Fruit fly (Drosophila melanogaster) whole organism, embryonic: ENCODE measurements around the gene CG42685.
A peak's percentile ranks its signal among the peaks of the same experiment; 100 is the strongest.

Source experiments
- Blimp-1 ChIP-seq: fragments of 200-800 bp; sonication (Bioruptor generic); optimal IDR thresholded peaks from 3 replicates; lab custom pipeline; 2018; ENCODE audit warnings: missing biosample characterization, missing genetic modification characterization, mild to moderate bottlenecking, moderate library complexity, missing genetic modification reagents
- Bteb2 ChIP-seq: fragments of 200-800 bp; sonication (Bioruptor generic); optimal IDR thresholded peaks from 2 replicates; lab custom pipeline; 2016; ENCODE audit warnings: missing biosample characterization, missing genetic modification characterization
- CG10147 ChIP-seq: fragments of 200-800 bp; sonication (Bioruptor generic); optimal IDR thresholded peaks from 2 replicates; lab custom pipeline; 2019; ENCODE audit warnings: missing biosample characterization, mild to moderate bottlenecking, missing genetic modification characterization, moderate library complexity
- CG10267 ChIP-seq: fragments of 200-800 bp; sonication (Bioruptor generic); optimal IDR thresholded peaks from 2 replicates; lab custom pipeline; 2018; ENCODE audit warnings: missing biosample characterization, mild to moderate bottlenecking, missing genetic modification characterization, moderate library complexity
- CG10321 ChIP-seq: fragments of 200-800 bp; sonication (Bioruptor generic); IDR thresholded peaks from 2 replicates; pipeline ENCODE4 v1.3.6; 2022; ENCODE audit warnings: missing biosample characterization, missing genetic modification characterization
- CG11093 ChIP-seq: fragments of 200-800 bp; sonication (Bioruptor generic); IDR thresholded peaks from 3 replicates; pipeline ENCODE4 v1.3.6; 2022; ENCODE audit warnings: missing biosample characterization, missing genetic modification characterization
- CG11398 ChIP-seq: fragments of 200-800 bp; sonication (Bioruptor generic); optimal IDR thresholded peaks from 2 replicates; lab custom pipeline; 2016; ENCODE audit warnings: missing biosample characterization, missing genetic modification characterization
- CG11504 ChIP-seq: fragments of 200-800 bp; sonication (Bioruptor generic); optimal IDR thresholded peaks from 3 replicates; lab custom pipeline; 2019; ENCODE audit warnings: missing biosample characterization, mild to moderate bottlenecking, missing genetic modification characterization, moderate library complexity
- CG12744 ChIP-seq: fragments of 200-800 bp; sonication (Bioruptor generic); optimal IDR thresholded peaks from 2 replicates; lab custom pipeline; 2016; ENCODE audit warnings: missing biosample characterization, missing genetic modification characterization
- CG13123 ChIP-seq: fragments of 200-800 bp; sonication (Bioruptor generic); optimal IDR thresholded peaks from 2 replicates; lab custom pipeline; 2016; ENCODE audit warnings: missing biosample characterization, missing genetic modification characterization
- CG16863 ChIP-seq: fragments of 200-800 bp; sonication (Bioruptor generic); optimal IDR thresholded peaks from 3 replicates; lab custom pipeline; 2016; ENCODE audit warnings: missing biosample characterization, missing genetic modification characterization
- CG2129 ChIP-seq: fragments of 200-800 bp; sonication (Bioruptor generic); IDR thresholded peaks from 2 replicates; pipeline ENCODE4 v1.3.6; 2022; ENCODE audit warnings: missing biosample characterization, missing genetic modification characterization; ENCODE audit not compliant: partially characterized antibody
- CG3163 ChIP-seq: fragments of 200-800 bp; sonication (Bioruptor generic); optimal IDR thresholded peaks from 3 replicates; lab custom pipeline; 2016; ENCODE audit warnings: missing biosample characterization, missing genetic modification characterization
- CG4328 ChIP-seq: fragments of 200-800 bp; sonication (Bioruptor generic); optimal IDR thresholded peaks from 3 replicates; lab custom pipeline; 2017; ENCODE audit warnings: missing biosample characterization, missing genetic modification reagents, missing genetic modification characterization
- CG4404 ChIP-seq: fragments of 200-800 bp; sonication (Bioruptor generic); IDR thresholded peaks from 2 replicates; pipeline ENCODE4 v1.3.6; 2022; ENCODE audit warnings: missing biosample characterization, missing genetic modification characterization
- CG4424 ChIP-seq: fragments of 200-800 bp; sonication (Bioruptor generic); optimal IDR thresholded peaks from 3 replicates; lab custom pipeline; 2016; ENCODE audit warnings: missing biosample characterization, missing genetic modification characterization
- CG6654 ChIP-seq: fragments of 200-800 bp; sonication (Bioruptor generic); optimal IDR thresholded peaks from 2 replicates; lab custom pipeline; 2017; ENCODE audit warnings: missing biosample characterization, mild to moderate bottlenecking, missing genetic modification characterization
- CG8290 ChIP-seq, 3 experiments: fragments of 200-800 bp; sonication (Bioruptor generic); optimal IDR thresholded peaks; 2 replicates each; lab custom pipeline; 2016 to 2019; ENCODE audit warnings: missing biosample characterization in 3 of 3, missing genetic modification characterization in 3 of 3, mild to moderate bottlenecking in 2 of 3, moderate library complexity in 1 of 3
- CHES-1-like ChIP-seq: fragments of 200-800 bp; sonication (Bioruptor generic); optimal IDR thresholded peaks from 2 replicates; lab custom pipeline; 2016; ENCODE audit warnings: missing biosample characterization, missing genetic modification characterization
- CrebB ChIP-seq: fragments of 200-800 bp; sonication (Bioruptor generic); optimal IDR thresholded peaks from 3 replicates; lab custom pipeline; 2018; ENCODE audit warnings: missing biosample characterization, mild to moderate bottlenecking, missing genetic modification characterization
- Dfd ChIP-seq, 2 experiments: fragments of >200 bp; optimal IDR thresholded peaks; 2 replicates each; lab custom pipeline; 2017; ENCODE audit warnings: missing biosample characterization in 2 of 2, missing genetic modification characterization in 2 of 2
- Ets97D ChIP-seq: fragments of 200-800 bp; sonication (Bioruptor generic); optimal IDR thresholded peaks from 3 replicates; lab custom pipeline; 2016; ENCODE audit warnings: missing biosample characterization, missing genetic modification characterization
- Fer2 ChIP-seq: fragments of 200-800 bp; sonication (Bioruptor generic); optimal IDR thresholded peaks from 2 replicates; lab custom pipeline; 2018; ENCODE audit warnings: missing biosample characterization, mild to moderate bottlenecking, missing genetic modification characterization, moderate library complexity
- Gsc ChIP-seq: fragments of 200-800 bp; sonication (Bioruptor generic); IDR thresholded peaks from 2 replicates; pipeline ENCODE4 v1.3.6; 2022; ENCODE audit warnings: missing biosample characterization, missing genetic modification characterization
- HLHmδ ChIP-seq: fragments of 200-800 bp; sonication (Bioruptor generic); optimal IDR thresholded peaks from 2 replicates; lab custom pipeline; 2018; ENCODE audit warnings: missing biosample characterization, mild to moderate bottlenecking, missing genetic modification characterization, moderate library complexity
- Hr78 ChIP-seq, 2 experiments: fragments of 200-800 bp in 1 of 2; fragments of >200 bp in 1 of 2; sonication (Bioruptor generic) in 1 of 2; optimal IDR thresholded peaks; 2 replicates each; lab custom pipeline; 2017 to 2019; ENCODE audit warnings: missing biosample characterization in 2 of 2, missing genetic modification characterization in 2 of 2, mild to moderate bottlenecking in 1 of 2, moderate library complexity in 1 of 2
- Kr ChIP-seq: fragments of 200-800 bp; sonication (Bioruptor generic); optimal IDR thresholded peaks from 2 replicates; lab custom pipeline; 2017; ENCODE audit warnings: missing biosample characterization, mild to moderate bottlenecking, missing genetic modification characterization
- NFAT ChIP-seq: fragments of 200-800 bp; sonication (Bioruptor generic); IDR thresholded peaks from 2 replicates; pipeline ENCODE4 v1.3.6; 2022; ENCODE audit warnings: missing biosample characterization, missing genetic modification characterization
- Oaz ChIP-seq: fragments of 200-800 bp; sonication (Bioruptor generic); IDR thresholded peaks from 2 replicates; pipeline ENCODE4 v1.3.6; 2022; ENCODE audit warnings: missing biosample characterization, missing genetic modification characterization
- Six4 ChIP-seq: fragments of 200-800 bp; sonication (Bioruptor generic); optimal IDR thresholded peaks from 2 replicates; lab custom pipeline; 2016; ENCODE audit warnings: missing biosample characterization, missing genetic modification characterization
- bab2 ChIP-seq: fragments of 200-800 bp; sonication (Bioruptor generic); optimal IDR thresholded peaks from 2 replicates; lab custom pipeline; 2016; ENCODE audit warnings: missing biosample characterization, missing genetic modification characterization
- cato ChIP-seq: fragments of 200-800 bp; sonication (Bioruptor generic); optimal IDR thresholded peaks from 2 replicates; lab custom pipeline; 2016; ENCODE audit warnings: missing biosample characterization, missing genetic modification characterization, borderline replicate concordance
- chm ChIP-seq: fragments of 200-800 bp; sonication (Bioruptor generic); IDR thresholded peaks from 2 replicates; pipeline ENCODE4 v1.3.6; 2022; ENCODE audit warnings: missing biosample characterization, missing genetic modification characterization
- disco-r ChIP-seq: fragments of 200-800 bp; sonication (Bioruptor generic); optimal IDR thresholded peaks from 2 replicates; lab custom pipeline; 2016; ENCODE audit warnings: missing biosample characterization, missing genetic modification characterization
- dmrt11E ChIP-seq: fragments of 200-800 bp; sonication (Bioruptor generic); optimal IDR thresholded peaks from 3 replicates; lab custom pipeline; 2018; ENCODE audit warnings: missing biosample characterization, mild to moderate bottlenecking, missing genetic modification characterization, moderate library complexity
- ewg ChIP-seq: fragments of 200-800 bp; sonication (Bioruptor generic); optimal IDR thresholded peaks from 3 replicates; lab custom pipeline; 2017; ENCODE audit warnings: mild to moderate bottlenecking, missing biosample characterization, missing genetic modification reagents, missing genetic modification characterization
- fd102C ChIP-seq: fragments of 200-800 bp; sonication (Bioruptor generic); optimal IDR thresholded peaks from 2 replicates; lab custom pipeline; 2018; ENCODE audit warnings: missing biosample characterization, mild to moderate bottlenecking, missing genetic modification characterization, moderate library complexity
- fd64A ChIP-seq: fragments of 200-800 bp; sonication (Bioruptor generic); optimal IDR thresholded peaks from 3 replicates; lab custom pipeline; 2018; ENCODE audit warnings: missing biosample characterization, mild to moderate bottlenecking, missing genetic modification characterization
- gfzf ChIP-seq: fragments of 200-800 bp; sonication (Bioruptor generic); optimal IDR thresholded peaks from 2 replicates; lab custom pipeline; 2016; ENCODE audit warnings: missing biosample characterization, mild to moderate bottlenecking, missing genetic modification characterization, moderate library complexity
- grn ChIP-seq: fragments of 200-800 bp; sonication (Bioruptor generic); optimal IDR thresholded peaks from 3 replicates; lab custom pipeline; 2017; ENCODE audit warnings: missing biosample characterization, missing genetic modification characterization
- hb ChIP-seq: fragments of 200-800 bp; sonication (Bioruptor generic); IDR thresholded peaks from 3 replicates; pipeline ENCODE4 v1.3.6; 2022; ENCODE audit warnings: missing biosample characterization, missing genetic modification characterization; ENCODE audit not compliant: partially characterized antibody
- jigr1 ChIP-seq: fragments of 200-800 bp; sonication (Bioruptor generic); IDR thresholded peaks from 3 replicates; pipeline ENCODE4 v1.3.6; 2022; ENCODE audit warnings: missing biosample characterization, missing genetic modification characterization
- peb ChIP-seq: fragments of 200-800 bp; sonication (Bioruptor generic); IDR thresholded peaks from 2 replicates; pipeline ENCODE4 v1.3.6; 2022; ENCODE audit warnings: missing biosample characterization, missing genetic modification characterization
- pfk ChIP-seq: fragments of 200-800 bp; sonication (Bioruptor generic); optimal IDR thresholded peaks from 2 replicates; lab custom pipeline; 2018; ENCODE audit warnings: missing biosample characterization, mild to moderate bottlenecking, missing genetic modification characterization, moderate library complexity
- pros ChIP-seq: fragments of 200-800 bp; sonication (Bioruptor generic); optimal IDR thresholded peaks from 3 replicates; lab custom pipeline; 2019; ENCODE audit warnings: missing biosample characterization, mild to moderate bottlenecking, missing genetic modification characterization, moderate library complexity
- psq ChIP-seq: fragments of 200-800 bp; sonication (Bioruptor generic); optimal IDR thresholded peaks from 2 replicates; lab custom pipeline; 2017; ENCODE audit warnings: missing biosample characterization, missing genetic modification characterization
- sens-2 ChIP-seq: fragments of 200-800 bp; sonication (Bioruptor generic); IDR thresholded peaks from 2 replicates; pipeline ENCODE4 v1.3.6; 2022; ENCODE audit warnings: missing biosample characterization, missing genetic modification characterization
- slbo ChIP-seq: fragments of 200-800 bp; sonication (Bioruptor generic); IDR thresholded peaks from 2 replicates; pipeline ENCODE4 v1.3.6; 2022; ENCODE audit warnings: missing biosample characterization, missing genetic modification characterization
- unc-4 ChIP-seq: fragments of 200-800 bp; sonication (Bioruptor generic); IDR thresholded peaks from 2 replicates; pipeline ENCODE4 v1.3.6; 2022; ENCODE audit warnings: missing biosample characterization, missing genetic modification characterization; ENCODE audit not compliant: partially characterized antibody

Gene CG42685

DNA sequence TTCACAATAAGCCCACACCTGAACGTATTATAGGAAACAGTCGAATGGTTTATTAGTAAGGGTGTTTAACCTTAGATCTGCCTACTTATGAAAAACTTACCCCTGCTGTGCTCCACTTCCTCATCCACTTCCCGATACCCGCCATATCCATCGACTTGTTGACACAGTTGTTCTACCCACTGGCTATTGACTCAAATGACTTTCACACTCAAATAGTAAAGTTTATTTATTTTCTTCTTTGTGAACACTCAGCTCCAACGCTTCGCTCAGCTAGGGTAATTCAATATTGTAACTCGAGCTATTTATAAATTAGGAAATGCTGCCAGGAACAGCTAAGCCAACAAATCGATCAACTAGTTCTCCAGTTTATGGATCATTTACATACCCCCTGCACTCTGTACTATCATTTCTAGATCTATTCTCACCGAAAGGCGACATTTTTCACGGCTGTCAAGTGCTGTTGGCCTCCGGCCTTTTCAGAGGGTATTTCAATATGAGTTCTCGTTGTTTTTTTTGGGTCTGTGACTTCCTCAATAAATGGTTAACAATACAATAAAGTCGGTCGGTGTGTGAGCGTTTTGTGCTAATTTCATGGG is 44.2 kb downstream of the CG42685 start (continued):
- TF ChIP-seq gfzf = peak; percentile 15
- TF ChIP-seq CG8290 (GFP tag; optimal IDR thresholded peaks at IDR 0.05; lab: Kevin White, UChicago) = peak; percentile 76
- TF ChIP-seq CG8290 (tag; optimal IDR thresholded peaks at IDR 0.05; lab: Kevin White, UChicago) = peak; percentile 70 to 94
- no peak for TF ChIP-seq Gsc
- no peak for TF ChIP-seq CG4404
- TF ChIP-seq NFAT = peak; percentile 74
- peak; percentile 91 for TF ChIP-seq chm (GFP tag; lab: Robert Waterston, UW)
- peak; percentile 51 for TF ChIP-seq fd102C (GFP tag; lab: Kevin White, UChicago)
- peak; percentile 54; the same call in 1 of the 3 replicates for TF ChIP-seq CG11093 (GFP tag; lab: Robert Waterston, UW)
- peak; percentile 91 for TF ChIP-seq Blimp-1 (GFP tag; lab: Kevin White, UChicago)
- TF ChIP-seq CG12744 (GFP tag; lab: Kevin White, UChicago) = peak; percentile 89
- TF ChIP-seq pros (GFP tag; lab: Kevin White, UChicago) = no peak
- peak; percentile 67 for TF ChIP-seq CG11504 (tag; lab: Kevin White, UChicago)
- TF ChIP-seq Fer2 (tag; lab: Kevin White, UChicago) = peak; percentile 85
- TF ChIP-seq CG6654 (GFP tag; lab: Kevin White, UChicago) = peak; percentile 41
- TF ChIP-seq bab2 (GFP tag; lab: Kevin White, UChicago) = peak; percentile 89
- TF ChIP-seq CG13123 (GFP tag; lab: Kevin White, UChicago) = peak; percentile 92
- TF ChIP-seq Dfd (GFP tag; optimal IDR thresholded peaks at IDR 0.05; lab: Kevin White, UChicago) = no peak
- peak; percentile 62 for TF ChIP-seq slbo (GFP tag; lab: Robert Waterston, UW)
- TF ChIP-seq cato (GFP tag; lab: Kevin White, UChicago) = peak; percentile 52
- TF ChIP-seq sens-2 = peak; percentile 65
- peak; percentile 50 for TF ChIP-seq CG10267 (tag; lab: Kevin White, UChicago)
- peak; percentile 59 for TF ChIP-seq CG10147 (GFP tag; lab: Kevin White, UChicago)
- peak; percentile 59 for TF ChIP-seq CG10321 (GFP tag; lab: Robert Waterston, UW)
- TF ChIP-seq grn (GFP tag; lab: Kevin White, UChicago) = peak; percentile 92
- TF ChIP-seq dmrt11E (tag; lab: Kevin White, UChicago) = peak; percentile 65
- TF ChIP-seq Bteb2 = peak; percentile 86
- peak; percentile 17 for TF ChIP-seq Kr (GFP tag; lab: Kevin White, UChicago)
- TF ChIP-seq CG2129 = no peak
- peak; percentile 91 for TF ChIP-seq HLHmδ (GFP tag; lab: Kevin White, UChicago)
- peak; percentile 74 for TF ChIP-seq CG3163 (GFP tag; lab: Kevin White, UChicago)
- peak; percentile 74 for TF ChIP-seq psq (GFP tag; lab: Kevin White, UChicago)
- peak; percentile 84 for TF ChIP-seq disco-r
- TF ChIP-seq ewg (GFP tag; lab: Kevin White, UChicago) = peak; percentile 69
- TF ChIP-seq CG4424 (GFP tag; lab: Kevin White, UChicago) = peak; percentile 78
- peak; percentile 45; the same call in 1 of the 2 replicates for TF ChIP-seq peb (GFP tag; lab: Robert Waterston, UW)
- TF ChIP-seq Hr78 (GFP tag; optimal IDR thresholded peaks at IDR 0.05; lab: Kevin White, UChicago) = peak in 1 of 2 experiments; percentile 58
- no peak for TF ChIP-seq jigr1
- peak; percentile 90 for TF ChIP-seq CrebB (tag; lab: Kevin White, UChicago)
- peak; percentile 96 for TF ChIP-seq CG11398
- TF ChIP-seq fd64A (GFP tag; lab: Kevin White, UChicago) = peak; percentile 97
- peak; percentile 92 for TF ChIP-seq CG4328 (GFP tag; lab: Kevin White, UChicago)
- TF ChIP-seq pfk (GFP tag; lab: Kevin White, UChicago) = peak; percentile 73
- no peak for TF ChIP-seq unc-4 (GFP tag; lab: Robert Waterston, UW)
- TF ChIP-seq Oaz (GFP tag; lab: Robert Waterston, UW) = no peak
- TF ChIP-seq Ets97D (GFP tag; lab: Kevin White, UChicago) = peak; percentile 79
- TF ChIP-seq Six4 (GFP tag; lab: Kevin White, UChicago) = peak; percentile 78
- TF ChIP-seq CHES-1-like (GFP tag; lab: Kevin White, UChicago) = peak; percentile 86
- peak; percentile 72 for TF ChIP-seq CG16863 (GFP tag; lab: Kevin White, UChicago)
- no peak for TF ChIP-seq hb
